Worm (Caenorhabditis elegans) whole organism, late embryonic: ENCODE measurements around the gene chk-2.

Experiments used
- C08G9.2 ChIP-seq: sonication (generic microtip); optimal IDR thresholded peaks from 2 replicates; lab custom pipeline; 2016; ENCODE audit warnings: mild to moderate bottlenecking, missing genetic modification characterization, moderate library complexity, missing compliant biosample characterization
- F13H6.1 ChIP-seq: sonication (generic microtip); optimal IDR thresholded peaks from 2 replicates; lab custom pipeline; 2016; ENCODE audit warnings: missing genetic modification characterization, missing compliant biosample characterization
- Y22D7AL.16 ChIP-seq: sonication (generic microtip); optimal IDR thresholded peaks from 2 replicates; lab custom pipeline; 2016; ENCODE audit warnings: missing genetic modification characterization, missing compliant biosample characterization
- ama-1 ChIP-seq: fragments of 150-350 bp; optimal IDR thresholded peaks from 2 replicates; lab custom pipeline; 2014
- ceh-9 ChIP-seq: sonication (generic microtip); optimal IDR thresholded peaks from 2 replicates; lab custom pipeline; 2016; ENCODE audit warnings: mild to moderate bottlenecking, missing genetic modification characterization, inconsistent platforms, missing compliant biosample characterization
- fkh-10 ChIP-seq: fragments of 150-350 bp; optimal IDR thresholded peaks from 2 replicates; lab custom pipeline; 2014; ENCODE audit warnings: missing biosample characterization, missing genetic modification reagents, missing genetic modification characterization
- lim-6 ChIP-seq: sonication (generic microtip); optimal IDR thresholded peaks from 2 replicates; lab custom pipeline; 2016; ENCODE audit warnings: missing genetic modification characterization, missing compliant biosample characterization
- nhr-232 ChIP-seq: sonication (generic microtip); optimal IDR thresholded peaks from 2 replicates; lab custom pipeline; 2016; ENCODE audit warnings: missing genetic modification characterization, missing compliant biosample characterization
- odd-2 ChIP-seq: sonication (generic microtip); optimal IDR thresholded peaks from 2 replicates; lab custom pipeline; 2017; ENCODE audit warnings: antibody characterized with exemption, mild to moderate bottlenecking, missing genetic modification characterization, missing compliant biosample characterization
- pag-3 ChIP-seq: sonication (generic microtip); optimal IDR thresholded peaks from 2 replicates; lab custom pipeline; 2016; ENCODE audit warnings: missing compliant biosample characterization, missing genetic modification characterization, borderline replicate concordance
- sox-4 ChIP-seq: sonication (generic microtip); optimal IDR thresholded peaks from 2 replicates; lab custom pipeline; 2017; ENCODE audit warnings: mild to moderate bottlenecking, missing genetic modification characterization, inconsistent platforms, missing compliant biosample characterization

ce11 chrV:19905988-19906387 lies 9.8 kb downstream of the chk-2 start:
- no peak for TF ChIP-seq sox-4 (tag; lab: Kevin White, UChicago)
- no peak for TF ChIP-seq lim-6 (tag; lab: Kevin White, UChicago)
- TF ChIP-seq ama-1 (lab: Kevin White, UChicago) = no peak
- TF ChIP-seq ceh-9 (tag; lab: Kevin White, UChicago) = no peak
- no peak for TF ChIP-seq odd-2 (tag; lab: Kevin White, UChicago)
- no peak for TF ChIP-seq pag-3
- TF ChIP-seq nhr-232 = no peak
- no peak for TF ChIP-seq C08G9.2 (tag; lab: Kevin White, UChicago)
- no peak for TF ChIP-seq F13H6.1 (tag; lab: Kevin White, UChicago)
- no peak for TF ChIP-seq fkh-10
- TF ChIP-seq Y22D7AL.16 (tag; lab: Kevin White, UChicago) = no peak
